Fruit fly (Drosophila melanogaster): Measurements from ENCODE around the gene CG12517.

The CG12517 gene

DNA sequence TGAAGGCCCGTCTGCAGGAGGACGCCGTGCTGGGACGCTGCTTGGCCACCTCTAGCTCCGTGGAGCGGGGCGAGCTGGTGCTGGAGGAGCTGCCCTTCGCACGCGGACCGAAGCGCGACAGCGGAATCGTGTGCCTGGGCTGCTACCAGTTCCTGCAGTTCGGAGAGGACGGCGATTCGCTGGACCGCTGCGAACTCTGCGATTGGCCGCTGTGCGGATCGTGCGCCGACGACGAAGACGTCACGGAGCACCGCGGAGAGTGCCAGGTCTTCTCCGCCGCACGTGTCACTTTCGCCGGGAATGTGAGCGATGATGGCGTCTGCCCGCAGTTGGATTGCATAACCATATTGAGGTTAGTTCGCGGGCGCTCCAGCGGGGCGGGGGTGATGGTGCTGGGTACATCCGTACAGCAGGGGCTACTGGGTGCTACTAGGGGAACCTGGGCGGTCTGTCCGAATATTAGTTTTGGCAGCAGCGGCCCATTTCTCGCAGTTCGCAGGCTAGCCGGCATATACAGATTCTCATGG, 18.6 kb upstream of the CG12517 start (continued):
- TF ChIP-seq slbo (GFP tag; IDR thresholded peaks at IDR 0.05) (0 out of 2 replicates have a peak, but pooled peaks have one; percentile 12), CG18619 (GFP tag; optimal IDR thresholded peaks at IDR 0.05) (no peak), CG17612 (GFP tag; IDR thresholded peaks at IDR 0.05) (no peak), zfh2 (GFP tag; optimal IDR thresholded peaks at IDR 0.05) (no peak), sisA (GFP tag; IDR thresholded peaks at IDR 0.05) (0 out of 2 replicates have a peak, but pooled peaks have one; percentile 5), zen2 (GFP tag; IDR thresholded peaks at IDR 0.05; ENCODE audit: partially characterized antibody) (no peak), Eip74EF (GFP tag; optimal IDR thresholded peaks at IDR 0.05) (no peak), tx (GFP tag; optimal IDR thresholded peaks at IDR 0.05) (no peak), stc (GFP tag; IDR thresholded peaks at IDR 0.05) (no peak), CoRest (tag; optimal IDR thresholded peaks at IDR 0.05) (no peak), unc-4 (GFP tag; IDR thresholded peaks at IDR 0.05; ENCODE audit: partially characterized antibody) (no peak), Lpt (GFP tag; optimal IDR thresholded peaks at IDR 0.05) (no peak), CG12769 (tag; optimal IDR thresholded peaks at IDR 0.05) (no peak), inv (GFP tag; IDR thresholded peaks at IDR 0.05; ENCODE audit: partially characterized antibody) (0 out of 2 replicates have a peak, but pooled peaks have one; percentile 22), knrl (GFP tag; IDR thresholded peaks at IDR 0.05; ENCODE audit: partially characterized antibody) (no peak), lbe (GFP tag; optimal IDR thresholded peaks at IDR 0.05) (no peak), CG9876 (GFP tag; optimal IDR thresholded peaks at IDR 0.05) (no peak), bigmax (GFP tag; optimal IDR thresholded peaks at IDR 0.05) (no peak), CG9817 (tag; optimal IDR thresholded peaks at IDR 0.05) (no peak), klu (GFP tag; IDR thresholded peaks at IDR 0.05) (no peak), HLH4C (GFP tag; IDR thresholded peaks at IDR 0.05; ENCODE audit: partially characterized antibody) (0 out of 3 replicates have a peak, but pooled peaks have one; percentile 22), CG1792 (GFP tag; optimal IDR thresholded peaks at IDR 0.05) (no peak), org-1 (GFP tag; optimal IDR thresholded peaks at IDR 0.05) (no peak), ase (GFP tag; IDR thresholded peaks at IDR 0.05) (no peak), CG4707 (GFP tag; optimal IDR thresholded peaks at IDR 0.05) (no peak), CG1529 (GFP tag; optimal IDR thresholded peaks at IDR 0.05) (no peak), CG17186 (GFP tag; optimal IDR thresholded peaks at IDR 0.05) (no peak), CrebB (tag; optimal IDR thresholded peaks at IDR 0.05) (no peak), Med (GFP tag) (peak; percentile 51), CG30431 (GFP tag; optimal IDR thresholded peaks at IDR 0.05) (no peak), sd (tag; optimal IDR thresholded peaks at IDR 0.05) (peak; percentile 23), nau (GFP tag; optimal IDR thresholded peaks at IDR 0.05) (no peak), grn (GFP tag; optimal IDR thresholded peaks at IDR 0.05) (no peak), salm (tag; optimal IDR thresholded peaks at IDR 0.05) (no peak), CG18599 (GFP tag; optimal IDR thresholded peaks at IDR 0.05) (no peak), Pdp1 (GFP tag; optimal IDR thresholded peaks at IDR 0.05) (peak in 1 of 2 experiments; percentile 97), usp (GFP tag; optimal IDR thresholded peaks at IDR 0.05) (no peak), Tbp (GFP tag; optimal IDR thresholded peaks at IDR 0.05) (no peak), CG2889 (GFP tag; IDR thresholded peaks at IDR 0.05) (no peak), mld (GFP tag; IDR thresholded peaks at IDR 0.05; ENCODE audit: partially characterized antibody) (no peak), CG4328 (GFP tag; optimal IDR thresholded peaks at IDR 0.05) (no peak), CG6689 (GFP tag; IDR thresholded peaks at IDR 0.05) (0 out of 2 replicates have a peak, but pooled peaks have one; percentile 4), zf30C (GFP tag; optimal IDR thresholded peaks at IDR 0.05) (no peak), E2f1 (GFP tag; IDR thresholded peaks at IDR 0.05) (no peak), Fer1 (GFP tag; optimal IDR thresholded peaks at IDR 0.05) (no peak), CG12219 (GFP tag; optimal IDR thresholded peaks at IDR 0.05) (no peak), Sry-δ (GFP tag; optimal IDR thresholded peaks at IDR 0.05) (no peak), jigr1 (GFP tag; IDR thresholded peaks at IDR 0.05) (0 out of 3 replicates have a peak, but pooled peaks have one; percentile 11), btn (GFP tag; optimal IDR thresholded peaks at IDR 0.05) (no peak), CG16815 (GFP tag; optimal IDR thresholded peaks at IDR 0.05) (no peak)

All from whole organism, embryonic.